Fruit fly (Drosophila melanogaster) whole organism, embryonic: ENCODE measurements around the gene eIF2gamma.

Experiments used
- Bteb2 ChIP-seq: fragments of 200-800 bp; sonication (Bioruptor generic); optimal IDR thresholded peaks from 2 replicates; lab custom pipeline; 2016; ENCODE audit warnings: missing biosample characterization, missing genetic modification characterization
- CG10462 ChIP-seq: fragments of 200-800 bp; sonication (Bioruptor generic); optimal IDR thresholded peaks from 2 replicates; lab custom pipeline; 2016; ENCODE audit warnings: missing biosample characterization, missing genetic modification characterization
- CG10959 ChIP-seq: fragments of 200-800 bp; sonication (Bioruptor generic); IDR thresholded peaks from 2 replicates; pipeline ENCODE4 v1.3.6; 2022; ENCODE audit warnings: missing biosample characterization, missing genetic modification characterization
- CG10979 ChIP-seq: fragments of 200-800 bp; sonication (Bioruptor generic); optimal IDR thresholded peaks from 2 replicates; lab custom pipeline; 2018; ENCODE audit warnings: missing biosample characterization, mild to moderate bottlenecking, missing genetic modification characterization, moderate library complexity
- CG11085 ChIP-seq: fragments of 200-800 bp; sonication (Bioruptor generic); IDR thresholded peaks from 2 replicates; pipeline ENCODE4 v1.3.6; 2022; ENCODE audit warnings: missing biosample characterization, missing genetic modification characterization
- CG11093 ChIP-seq: fragments of 200-800 bp; sonication (Bioruptor generic); IDR thresholded peaks from 3 replicates; pipeline ENCODE4 v1.3.6; 2022; ENCODE audit warnings: missing biosample characterization, missing genetic modification characterization
- CG11696 ChIP-seq: fragments of 200-800 bp; sonication (Bioruptor generic); IDR thresholded peaks from 2 replicates; pipeline ENCODE4 v1.3.6; 2022; ENCODE audit warnings: missing biosample characterization, missing genetic modification characterization
- CG11723 ChIP-seq: fragments of 200-800 bp; sonication (Bioruptor generic); optimal IDR thresholded peaks from 2 replicates; lab custom pipeline; 2017; ENCODE audit warnings: missing biosample characterization, mild to moderate bottlenecking, missing genetic modification characterization
- CG13775 ChIP-seq: fragments of 200-800 bp; sonication (Bioruptor generic); optimal IDR thresholded peaks from 3 replicates; lab custom pipeline; 2017; ENCODE audit warnings: missing biosample characterization, mild to moderate bottlenecking, missing genetic modification characterization
- CG14667 ChIP-seq: fragments of 200-800 bp; sonication (Bioruptor generic); IDR thresholded peaks from 2 replicates; pipeline ENCODE4 v1.3.6; 2022; ENCODE audit warnings: missing biosample characterization, missing genetic modification characterization
- CG15011 ChIP-seq: fragments of 200-800 bp; sonication (Bioruptor generic); optimal IDR thresholded peaks from 3 replicates; lab custom pipeline; 2018; ENCODE audit warnings: missing biosample characterization, mild to moderate bottlenecking, missing genetic modification characterization
- CG1647 ChIP-seq: fragments of 200-800 bp; sonication (Bioruptor generic); optimal IDR thresholded peaks from 3 replicates; lab custom pipeline; 2016; ENCODE audit warnings: missing biosample characterization, missing genetic modification characterization
- CG16813 ChIP-seq: fragments of 200-800 bp; sonication (Bioruptor generic); IDR thresholded peaks from 3 replicates; pipeline ENCODE4 v1.3.6; 2022; ENCODE audit warnings: missing biosample characterization, missing genetic modification characterization; ENCODE audit not compliant: partially characterized antibody
- CG17361 ChIP-seq: fragments of 200-800 bp; sonication (Bioruptor generic); IDR thresholded peaks from 3 replicates; pipeline ENCODE4 v1.3.6; 2022; ENCODE audit warnings: missing biosample characterization, missing genetic modification characterization
- CG2120 ChIP-seq: fragments of 200-800 bp; sonication (Bioruptor generic); optimal IDR thresholded peaks from 3 replicates; lab custom pipeline; 2016; ENCODE audit warnings: missing biosample characterization, missing genetic modification characterization
- CG30403 ChIP-seq: fragments of 200-800 bp; sonication (Bioruptor generic); optimal IDR thresholded peaks from 3 replicates; lab custom pipeline; 2016; ENCODE audit warnings: missing biosample characterization, missing genetic modification characterization
- CG30431 ChIP-seq: fragments of 200-800 bp; sonication (Bioruptor generic); optimal IDR thresholded peaks from 2 replicates; lab custom pipeline; 2017; ENCODE audit warnings: missing biosample characterization, missing genetic modification characterization
- CG3065 ChIP-seq: fragments of 200-800 bp; sonication (Bioruptor generic); optimal IDR thresholded peaks from 2 replicates; lab custom pipeline; 2016; ENCODE audit warnings: missing biosample characterization, missing genetic modification characterization
- CG32772 ChIP-seq: fragments of 200-800 bp; sonication (Bioruptor generic); IDR thresholded peaks from 2 replicates; pipeline ENCODE4 v1.3.6; 2022; ENCODE audit warnings: missing biosample characterization, missing genetic modification characterization
- CG3407 ChIP-seq: fragments of 200-800 bp; sonication (Bioruptor generic); optimal IDR thresholded peaks from 2 replicates; lab custom pipeline; 2018; ENCODE audit warnings: missing biosample characterization, mild to moderate bottlenecking, missing genetic modification characterization
- CG42726 ChIP-seq: fragments of 200-800 bp; sonication (Bioruptor generic); IDR thresholded peaks from 2 replicates; pipeline ENCODE4 v1.3.6; 2022; ENCODE audit warnings: missing biosample characterization, missing genetic modification characterization; ENCODE audit not compliant: partially characterized antibody
- CG4730 ChIP-seq: fragments of 200-800 bp; sonication (Bioruptor generic); IDR thresholded peaks from 2 replicates; pipeline ENCODE4 v1.3.6; 2022; ENCODE audit warnings: missing biosample characterization, missing genetic modification characterization
- CG7987 ChIP-seq: fragments of 200-800 bp; sonication (Bioruptor generic); optimal IDR thresholded peaks from 2 replicates; lab custom pipeline; 2018; ENCODE audit warnings: missing biosample characterization, mild to moderate bottlenecking, missing genetic modification characterization, moderate library complexity
- CG8089 ChIP-seq: fragments of 200-800 bp; sonication (Bioruptor generic); optimal IDR thresholded peaks from 3 replicates; lab custom pipeline; 2016; ENCODE audit warnings: missing biosample characterization, missing genetic modification characterization
- CG8765 ChIP-seq: fragments of 200-800 bp; sonication (Bioruptor generic); IDR thresholded peaks from 2 replicates; pipeline ENCODE4 v1.3.6; 2022; ENCODE audit warnings: missing biosample characterization, missing genetic modification characterization
- CG8924 ChIP-seq: fragments of 200-800 bp; optimal IDR thresholded peaks from 3 replicates; lab custom pipeline; 2019; ENCODE audit warnings: missing biosample characterization, mild to moderate bottlenecking, missing genetic modification characterization, moderate library complexity
- Camta ChIP-seq: fragments of 200-800 bp; sonication (Bioruptor generic); optimal IDR thresholded peaks from 2 replicates; lab custom pipeline; 2016; ENCODE audit warnings: missing biosample characterization, missing genetic modification characterization
- HmgZ ChIP-seq: fragments of 200-800 bp; sonication (Bioruptor generic); optimal IDR thresholded peaks from 2 replicates; lab custom pipeline; 2018; ENCODE audit warnings: missing biosample characterization, mild to moderate bottlenecking, missing genetic modification characterization
- Hr3 ChIP-seq: fragments of 200-800 bp; sonication (Bioruptor generic); optimal IDR thresholded peaks from 3 replicates; lab custom pipeline; 2016; ENCODE audit warnings: missing biosample characterization, missing genetic modification characterization
- Lpt ChIP-seq: fragments of >200 bp; optimal IDR thresholded peaks from 2 replicates; lab custom pipeline; 2018; ENCODE audit warnings: missing biosample characterization, missing genetic modification characterization
- Neu2 ChIP-seq: fragments of 200-800 bp; sonication (Bioruptor generic); optimal IDR thresholded peaks from 3 replicates; lab custom pipeline; 2016; ENCODE audit warnings: missing biosample characterization, missing genetic modification characterization, borderline replicate concordance
- Nf-YA ChIP-seq: fragments of 200-800 bp; sonication (Bioruptor generic); IDR thresholded peaks from 2 replicates; pipeline ENCODE4 v1.3.6; 2022; ENCODE audit warnings: missing biosample characterization, missing genetic modification characterization
- Tbp ChIP-seq: fragments of >200 bp; optimal IDR thresholded peaks from 2 replicates; lab custom pipeline; 2018; ENCODE audit warnings: missing biosample characterization, missing genetic modification characterization
- bcd ChIP-seq: fragments of 200-800 bp; sonication (Bioruptor generic); optimal IDR thresholded peaks from 2 replicates; lab custom pipeline; 2017; ENCODE audit warnings: missing biosample characterization, mild to moderate bottlenecking, missing genetic modification characterization
- crol ChIP-seq: fragments of 200-800 bp; sonication (Bioruptor generic); IDR thresholded peaks from 2 replicates; pipeline ENCODE4 v1.3.6; 2022; ENCODE audit warnings: missing biosample characterization, missing genetic modification characterization
- dmrt11E ChIP-seq: fragments of 200-800 bp; sonication (Bioruptor generic); optimal IDR thresholded peaks from 3 replicates; lab custom pipeline; 2018; ENCODE audit warnings: missing biosample characterization, mild to moderate bottlenecking, missing genetic modification characterization, moderate library complexity
- hb ChIP-seq: fragments of 200-800 bp; sonication (Bioruptor generic); IDR thresholded peaks from 3 replicates; pipeline ENCODE4 v1.3.6; 2022; ENCODE audit warnings: missing biosample characterization, missing genetic modification characterization; ENCODE audit not compliant: partially characterized antibody
- ind ChIP-seq: fragments of 200-800 bp; sonication (Bioruptor generic); optimal IDR thresholded peaks from 3 replicates; lab custom pipeline; 2016; ENCODE audit warnings: missing biosample characterization, missing genetic modification characterization
- lbe ChIP-seq: fragments of 200-800 bp; sonication (Bioruptor generic); optimal IDR thresholded peaks from 2 replicates; lab custom pipeline; 2016; ENCODE audit warnings: missing biosample characterization, mild to moderate bottlenecking, missing genetic modification characterization
- nom ChIP-seq: fragments of 200-800 bp; sonication (Bioruptor generic); optimal IDR thresholded peaks from 2 replicates; lab custom pipeline; 2017; ENCODE audit warnings: missing biosample characterization, missing genetic modification characterization, mild to moderate bottlenecking, moderate library complexity, missing genetic modification reagents
- onecut ChIP-seq: fragments of 200-800 bp; sonication (Bioruptor generic); IDR thresholded peaks from 2 replicates; pipeline ENCODE4 v1.3.6; 2022; ENCODE audit warnings: missing biosample characterization, missing genetic modification characterization
- p53 ChIP-seq: fragments of 200-800 bp; sonication (Bioruptor generic); optimal IDR thresholded peaks from 2 replicates; lab custom pipeline; 2016; ENCODE audit warnings: missing biosample characterization, missing genetic modification characterization
- row ChIP-seq: fragments of 200-800 bp; sonication (Bioruptor generic); IDR thresholded peaks from 3 replicates; pipeline ENCODE4 v1.3.6; 2022; ENCODE audit warnings: missing biosample characterization, missing genetic modification characterization
- schlank ChIP-seq: fragments of 200-800 bp; sonication (Bioruptor generic); optimal IDR thresholded peaks from 2 replicates; lab custom pipeline; 2018; ENCODE audit warnings: missing biosample characterization, mild to moderate bottlenecking, missing genetic modification characterization
- sd ChIP-seq: fragments of 200-800 bp; sonication (Bioruptor generic); optimal IDR thresholded peaks from 3 replicates; lab custom pipeline; 2018; ENCODE audit warnings: missing biosample characterization, mild to moderate bottlenecking, missing genetic modification characterization, moderate library complexity
- sens ChIP-seq: fragments of 200-800 bp; sonication (Bioruptor generic); peaks from one replicate; lab custom pipeline; 2016; ENCODE audit warnings: missing biosample characterization, missing genetic modification characterization
- tap ChIP-seq: fragments of 200-800 bp; optimal IDR thresholded peaks from 3 replicates; lab custom pipeline; 2019; ENCODE audit warnings: missing biosample characterization, mild to moderate bottlenecking, missing genetic modification characterization, moderate library complexity
- vfl ChIP-seq: fragments of 200-800 bp; sonication (Bioruptor generic); optimal IDR thresholded peaks from 2 replicates; lab custom pipeline; 2016; ENCODE audit warnings: missing biosample characterization, missing genetic modification characterization
- yki ChIP-seq: fragments of >200 bp; optimal IDR thresholded peaks from 3 replicates; lab custom pipeline; 2018
- z ChIP-seq: fragments of 200-800 bp; sonication (Bioruptor generic); IDR thresholded peaks from 3 replicates; pipeline ENCODE4 v1.3.6; 2022; ENCODE audit warnings: missing biosample characterization, missing genetic modification characterization

Gene eIF2gamma

dm6 chr3R:15242186-15243045, 20.8 kb downstream of the eIF2gamma start, which contains the start of the genes tefu and Hsc70-4 (continued):
- TF ChIP-seq Nf-YA (peak; percentile 52; the same call in 1 of the 2 replicates), yki (lab: Kevin White, UChicago) (no peak), row (GFP tag; lab: Robert Waterston, UW) (peak; percentile 93), vfl (GFP tag; lab: Kevin White, UChicago) (peak; percentile 71), schlank (tag; lab: Kevin White, UChicago) (peak; percentile 28), CG17361 (GFP tag; lab: Robert Waterston, UW) (peak; percentile 91), nom (GFP tag; lab: Kevin White, UChicago) (peak; percentile 64), CG1647 (GFP tag; lab: Kevin White, UChicago) (peak; percentile 83), CG14667 (GFP tag; lab: Robert Waterston, UW) (peak; percentile 77), hb (GFP tag; lab: Robert Waterston, UW) (no peak), CG11696 (GFP tag; lab: Robert Waterston, UW) (peak; percentile 58), dmrt11E (peak; percentile 73), Lpt (GFP tag; lab: Kevin White, UChicago) (no peak), Camta (GFP tag; lab: Kevin White, UChicago) (peak; percentile 61), CG11093 (GFP tag; lab: Robert Waterston, UW) (peak; percentile 85), CG32772 (GFP tag; lab: Robert Waterston, UW) (peak; percentile 76), CG8765 (peak; percentile 78), CG16813 (GFP tag; lab: Robert Waterston, UW) (no peak), bcd (GFP tag; lab: Kevin White, UChicago) (peak; percentile 85), CG10959 (GFP tag; lab: Robert Waterston, UW) (peak; percentile 30; the same call in 1 of the 2 replicates), CG3407 (GFP tag; lab: Kevin White, UChicago) (peak; percentile 34), CG3065 (GFP tag; lab: Kevin White, UChicago) (peak; percentile 58), Neu2 (GFP tag; lab: Kevin White, UChicago) (no peak), crol (GFP tag; lab: Robert Waterston, UW) (no peak), CG30403 (GFP tag; lab: Kevin White, UChicago) (peak; percentile 88), CG4730 (peak; percentile 63), CG7987 (GFP tag; lab: Kevin White, UChicago) (peak; percentile 14), sd (tag; lab: Kevin White, UChicago) (no peak), CG42726 (peak; percentile 68), CG15011 (GFP tag; lab: Kevin White, UChicago) (peak; percentile 54), p53 (peak; percentile 1), tap (tag; lab: Kevin White, UChicago) (no peak), HmgZ (tag; lab: Kevin White, UChicago) (peak; percentile 64), Bteb2 (GFP tag; lab: Kevin White, UChicago) (peak; percentile 61), CG10462 (peak; percentile 28), sens (GFP tag; lab: Kevin White, UChicago) (peak; percentile 86), CG13775 (GFP tag; lab: Kevin White, UChicago) (peak; percentile 81), Tbp (peak; percentile 80), Hr3 (GFP tag; lab: Kevin White, UChicago) (peak; percentile 81), CG8924 (tag; lab: Kevin White, UChicago) (peak; percentile 46), CG10979 (peak; percentile 57), CG8089 (GFP tag; lab: Kevin White, UChicago) (peak; percentile 53), ind (GFP tag; lab: Kevin White, UChicago) (peak; percentile 86), z (GFP tag; lab: Robert Waterston, UW) (no peak; the same call in 2 of the 3 replicates), CG11085 (GFP tag; lab: Robert Waterston, UW) (peak; percentile 78), CG2120 (peak; percentile 84), CG30431 (GFP tag; lab: Kevin White, UChicago) (peak; percentile 80), onecut (GFP tag; lab: Robert Waterston, UW) (peak; percentile 85), CG11723 (GFP tag; lab: Kevin White, UChicago) (peak; percentile 69), lbe (GFP tag; lab: Kevin White, UChicago) (no peak)
